Worm (Caenorhabditis elegans) whole organism, midembryonic: ENCODE results near the gene Y51H4A.5.

Experiments used
- cog-1 ChIP-seq: sonication (generic microtip); optimal IDR thresholded peaks from 2 replicates; lab custom pipeline; 2016; ENCODE audit warnings: missing genetic modification characterization, missing compliant biosample characterization
- flt-1 ChIP-seq: fragments of 200-800 bp; sonication (Bioruptor generic); IDR thresholded peaks from 2 replicates; pipeline ENCODE4 v1.3.6; 2022; ENCODE audit warnings: missing genetic modification characterization, missing compliant biosample characterization
- med-1 ChIP-seq: sonication (generic microtip); optimal IDR thresholded peaks from 2 replicates; lab custom pipeline; 2017; ENCODE audit warnings: missing genetic modification characterization, mild to moderate bottlenecking, missing compliant biosample characterization, antibody characterized with exemption, missing genetic modification reagents; ENCODE audit not compliant: insufficient read depth
- ref-1 ChIP-seq: fragments of 200-800 bp; sonication (Bioruptor generic); conservative IDR thresholded peaks from 2 replicates; pipeline ENCODE4 v1.3.6; 2022; ENCODE audit warnings: missing genetic modification reagents, missing genetic modification characterization, missing compliant biosample characterization
- ztf-23 ChIP-seq: fragments of 200-800 bp; sonication (Bioruptor generic); IDR thresholded peaks from 2 replicates; pipeline ENCODE4 v1.3.6; 2022; ENCODE audit warnings: missing genetic modification reagents, missing genetic modification characterization, missing compliant biosample characterization
- ztf-29 ChIP-seq: fragments of 200-800 bp; sonication (Bioruptor generic); IDR thresholded peaks from 2 replicates; pipeline ENCODE4 v1.3.6; 2022; ENCODE audit warnings: missing genetic modification reagents, missing genetic modification characterization, missing compliant biosample characterization

DNA sequence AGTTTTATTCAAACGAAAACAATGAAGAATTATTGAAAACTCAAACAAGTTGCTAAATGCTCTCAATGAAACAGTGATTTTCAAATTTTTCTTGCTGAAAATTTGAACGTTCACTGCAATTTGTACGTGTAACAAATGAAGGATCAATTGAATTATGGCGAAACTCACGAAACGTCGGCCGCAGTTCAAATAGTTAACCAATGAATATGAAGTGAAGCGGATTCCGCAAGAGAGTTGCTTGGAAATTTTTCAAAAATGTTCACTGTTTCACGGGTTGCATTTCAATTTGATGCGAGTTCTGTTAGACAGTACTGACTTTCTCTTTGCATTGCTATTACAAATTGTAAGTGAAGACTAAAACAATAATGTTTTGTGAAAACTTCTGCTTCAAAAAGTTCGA is 9.0 kb upstream of the Y51H4A.5 start:
- TF ChIP-seq cog-1 (tag; lab: Kevin White, UChicago): no peak
- TF ChIP-seq ztf-29 (GFP tag; lab: Robert Waterston, UW): no peak
- TF ChIP-seq ztf-23 (GFP tag; lab: Robert Waterston, UW): no peak
- no peak for TF ChIP-seq med-1
- TF ChIP-seq flt-1 (GFP tag; lab: Robert Waterston, UW): no peak
- no peak for TF ChIP-seq ref-1
